Worm (Caenorhabditis elegans) whole organism, late embryonic: ENCODE data around the gene immp-2.

Experiments used
- ceh-2 ChIP-seq: sonication (generic microtip); optimal IDR thresholded peaks from 2 replicates; lab custom pipeline; 2016; ENCODE audit warnings: missing genotype, missing genetic modification characterization, missing compliant biosample characterization
- ets-4 ChIP-seq: sonication (generic microtip); optimal IDR thresholded peaks from 2 replicates; lab custom pipeline; 2016; ENCODE audit warnings: missing genetic modification characterization, missing compliant biosample characterization
- fkh-10 ChIP-seq: fragments of 150-350 bp; optimal IDR thresholded peaks from 2 replicates; lab custom pipeline; 2014; ENCODE audit warnings: missing biosample characterization, missing genetic modification reagents, missing genetic modification characterization
- nhr-11 ChIP-seq: fragments of 150-350 bp; optimal IDR thresholded peaks from 2 replicates; lab custom pipeline; 2014; ENCODE audit warnings: missing biosample characterization, missing genetic modification characterization
- pqm-1 ChIP-seq: sonication (generic microtip); optimal IDR thresholded peaks from 2 replicates; lab custom pipeline; 2016; ENCODE audit warnings: missing genetic modification characterization, missing compliant biosample characterization

- TF ChIP-seq fkh-10 (GFP tag; lab: Kevin White, UChicago) = no peak
- no peak for TF ChIP-seq nhr-11 (tag; lab: Kevin White, UChicago)
- TF ChIP-seq ets-4 (tag; lab: Kevin White, UChicago) = no peak
- no peak for TF ChIP-seq ceh-2
- TF ChIP-seq pqm-1 (tag; lab: Kevin White, UChicago) = no peak
These were observed 15.3 kb downstream of the immp-2 start, which contains the start of gene egrh-2 for ce11 chrIV:990352-990751.
